Fruit fly (Drosophila melanogaster): Measurements from ENCODE around the gene Remo.

Gene Remo

dm6 chrX:13276713-13277112, 11.1 kb upstream of the Remo start (continued):
- no peak for TF ChIP-seq CG11723 (GFP tag; optimal IDR thresholded peaks at IDR 0.05)
- no peak for TF ChIP-seq Spps (tag; optimal IDR thresholded peaks at IDR 0.05)
- TF ChIP-seq CG6791 (GFP tag; IDR thresholded peaks at IDR 0.05; ENCODE audit: partially characterized antibody), result no peak
- TF ChIP-seq tgo (GFP tag; IDR thresholded peaks at IDR 0.05), result peak; percentile 81
- peak; percentile 60; the same call in 1 of the 2 replicates for TF ChIP-seq NFAT (GFP tag; IDR thresholded peaks at IDR 0.05)
- TF ChIP-seq CG11560 (tag; IDR thresholded peaks at IDR 0.05), result no peak
- TF ChIP-seq pnt (GFP tag; optimal IDR thresholded peaks at IDR 0.05), result no peak
- TF ChIP-seq CG7928 (GFP tag; optimal IDR thresholded peaks at IDR 0.05), result no peak
- peak; percentile 32 for TF ChIP-seq Chrac-16 (GFP tag; optimal IDR thresholded peaks at IDR 0.05)
- no peak for TF ChIP-seq ab (GFP tag; optimal IDR thresholded peaks at IDR 0.05)
- TF ChIP-seq Mes4 (GFP tag; optimal IDR thresholded peaks at IDR 0.05), result no peak
- no peak for TF ChIP-seq CG10565 (GFP tag; optimal IDR thresholded peaks at IDR 0.05)
- TF ChIP-seq Elba2 (GFP tag; optimal IDR thresholded peaks at IDR 0.05), result no peak
- TF ChIP-seq toy (GFP tag; IDR thresholded peaks at IDR 0.05), result peak; percentile 66; the same call in 1 of the 2 replicates
- peak; percentile 78 for TF ChIP-seq E2f1 (GFP tag; IDR thresholded peaks at IDR 0.05)
- no peak for TF ChIP-seq corto (GFP tag; optimal IDR thresholded peaks at IDR 0.05)
- TF ChIP-seq CG14860 (GFP tag; IDR thresholded peaks at IDR 0.05; ENCODE audit: partially characterized antibody), result no peak
- TF ChIP-seq chif (GFP tag; optimal IDR thresholded peaks at IDR 0.05), result no peak
- no peak for TF ChIP-seq luna (GFP tag; optimal IDR thresholded peaks at IDR 0.05)
- TF ChIP-seq amos (GFP tag; IDR thresholded peaks at IDR 0.05; ENCODE audit: partially characterized antibody), result no peak
- TF ChIP-seq Dad (GFP tag; optimal IDR thresholded peaks at IDR 0.05), result no peak
- peak; percentile 61 for TF ChIP-seq CrebB (tag; optimal IDR thresholded peaks at IDR 0.05)
- TF ChIP-seq psq (GFP tag; optimal IDR thresholded peaks at IDR 0.05), result no peak
- peak; percentile 66 for TF ChIP-seq sd (tag; optimal IDR thresholded peaks at IDR 0.05)
- peak; percentile 78 for TF ChIP-seq CG7556 (GFP tag; optimal IDR thresholded peaks at IDR 0.05)
- peak; percentile 46 for TF ChIP-seq kah (GFP tag; optimal IDR thresholded peaks at IDR 0.05)
- peak; percentile 84 for TF ChIP-seq Hmr (GFP tag; optimal IDR thresholded peaks at IDR 0.05)
- peak; percentile 77 for TF ChIP-seq CG17359 (tag; optimal IDR thresholded peaks at IDR 0.05)
- TF ChIP-seq CG2712 (tag; optimal IDR thresholded peaks at IDR 0.05), result peak; percentile 76
- TF ChIP-seq ase (GFP tag; IDR thresholded peaks at IDR 0.05), result peak; percentile 60; the same call in 2 of the 3 replicates
- no peak for TF ChIP-seq bab2 (GFP tag; optimal IDR thresholded peaks at IDR 0.05)
- peak; percentile 56 for TF ChIP-seq az2 (GFP tag; optimal IDR thresholded peaks at IDR 0.05)
- TF ChIP-seq pfk (GFP tag; optimal IDR thresholded peaks at IDR 0.05), result no peak
- TF ChIP-seq Sry-δ (GFP tag; optimal IDR thresholded peaks at IDR 0.05), result no peak
- no peak for TF ChIP-seq CkIIα-i1 (GFP tag; IDR thresholded peaks at IDR 0.05)
- no peak for TF ChIP-seq CG13123 (GFP tag; optimal IDR thresholded peaks at IDR 0.05)
- peak; percentile 29 for TF ChIP-seq CG34376 (GFP tag; optimal IDR thresholded peaks at IDR 0.05)
- TF ChIP-seq CG6654 (GFP tag; optimal IDR thresholded peaks at IDR 0.05), result peak; percentile 22
- no peak for TF ChIP-seq jumu (GFP tag; optimal IDR thresholded peaks at IDR 0.05)
- no peak for TF ChIP-seq croc (GFP tag; conservative IDR thresholded peaks at IDR 0.05)
- TF ChIP-seq Sry-β (GFP tag; optimal IDR thresholded peaks at IDR 0.05), result no peak
- TF ChIP-seq CG1603 (tag; optimal IDR thresholded peaks at IDR 0.05), result peak; percentile 27
- TF ChIP-seq NfI (GFP tag; optimal IDR thresholded peaks at IDR 0.05), result peak; percentile 71
- peak; percentile 88 for TF ChIP-seq Fer3 (tag; optimal IDR thresholded peaks at IDR 0.05)
- peak; percentile 78 for TF ChIP-seq CG9817 (tag; optimal IDR thresholded peaks at IDR 0.05)
- peak; percentile 76 for TF ChIP-seq CG17361 (GFP tag; IDR thresholded peaks at IDR 0.05)
- 0 out of 2 replicates have a peak, but pooled peaks have one; percentile 18 for TF ChIP-seq Poxn (GFP tag; IDR thresholded peaks at IDR 0.05)
- TF ChIP-seq CG11504 (tag; optimal IDR thresholded peaks at IDR 0.05), result peak; percentile 85
- no peak for TF ChIP-seq disco-r (GFP tag; optimal IDR thresholded peaks at IDR 0.05)
- TF ChIP-seq kay (GFP tag; optimal IDR thresholded peaks at IDR 0.05), result no peak
- peak; percentile 70 for TF ChIP-seq H2.0 (GFP tag; IDR thresholded peaks at IDR 0.05)
- no peak for TF ChIP-seq tx (GFP tag; optimal IDR thresholded peaks at IDR 0.05)
